Worm (Caenorhabditis elegans): Measurements from ENCODE around the gene Y54G2A.57.

Gene Y54G2A.57

ce11 chrIV:2990519-2990918 is 20.8 kb downstream of the Y54G2A.57 start (continued):
- 0 out of 2 replicates have a peak, but pooled peaks have one; percentile 31 for TF ChIP-seq K11D2.4 (GFP tag; IDR thresholded peaks at IDR 0.05)
- no peak for TF ChIP-seq ceh-79 (tag; optimal IDR thresholded peaks at IDR 0.05)
- TF ChIP-seq F10E7.11 (tag; optimal IDR thresholded peaks at IDR 0.05), result no peak
- TF ChIP-seq snpc-1.3 (tag; optimal IDR thresholded peaks at IDR 0.05; ENCODE audit: insufficient read depth), result no peak
- TF ChIP-seq F49E8.2 (tag; optimal IDR thresholded peaks at IDR 0.05; ENCODE audit: insufficient read depth), result no peak
- TF ChIP-seq cebp-1 (GFP tag; IDR thresholded peaks at IDR 0.05), result no peak
- peak; percentile 45 for TF ChIP-seq cebp-1 (tag; optimal IDR thresholded peaks at IDR 0.05)
- TF ChIP-seq lin-26 (GFP tag; IDR thresholded peaks at IDR 0.05), result 0 out of 2 replicates have a peak, but pooled peaks have one; percentile 43
- peak; percentile 33 for TF ChIP-seq ceh-27 (GFP tag; optimal IDR thresholded peaks at IDR 0.05)
- no peak for TF ChIP-seq nhr-120 (GFP tag; IDR thresholded peaks at IDR 0.05)
- TF ChIP-seq pbrm-1 (GFP tag; IDR thresholded peaks at IDR 0.05), result peak; percentile 38; the same call in 1 of the 2 replicates
- peak; percentile 20 for TF ChIP-seq ztf-26 (tag; optimal IDR thresholded peaks at IDR 0.05)
- no peak for TF ChIP-seq D2030.7 (GFP tag; IDR thresholded peaks at IDR 0.05)
- TF ChIP-seq mcd-1 (GFP tag; IDR thresholded peaks at IDR 0.05), result peak; percentile 44; the same call in 1 of the 2 replicates
- 0 out of 2 replicates have a peak, but pooled peaks have one; percentile 26 for TF ChIP-seq hsf-1 (GFP tag; IDR thresholded peaks at IDR 0.05)
- no peak for TF ChIP-seq C17E4.6 (GFP tag; IDR thresholded peaks at IDR 0.05)
- TF ChIP-seq ccch-3 (GFP tag; optimal IDR thresholded peaks at IDR 0.05), result no peak
- TF ChIP-seq chd-7 (tag; optimal IDR thresholded peaks at IDR 0.05), result no peak
- TF ChIP-seq lin-35 (GFP tag; optimal IDR thresholded peaks at IDR 0.05), result no peak
- TF ChIP-seq Y95B8A.8 (GFP tag; IDR thresholded peaks at IDR 0.05), result 0 out of 2 replicates have a peak, but pooled peaks have one; percentile 38
- no peak for TF ChIP-seq lin-40 (tag; optimal IDR thresholded peaks at IDR 0.05)
- no peak for TF ChIP-seq B0336.3 (GFP tag; IDR thresholded peaks at IDR 0.05)
- peak; percentile 11 for TF ChIP-seq die-1 (tag; optimal IDR thresholded peaks at IDR 0.05)
- no peak for TF ChIP-seq F39B2.1 (GFP tag; IDR thresholded peaks at IDR 0.05)
- no peak for TF ChIP-seq athp-1 (tag; optimal IDR thresholded peaks at IDR 0.05)
- no peak for TF ChIP-seq lsy-27 (tag; optimal IDR thresholded peaks at IDR 0.05; ENCODE audit: borderline replicate concordance, insufficient read depth)
- TF ChIP-seq nfya-1 (tag; optimal IDR thresholded peaks at IDR 0.05; ENCODE audit: borderline replicate concordance, insufficient read depth), result no peak
- no peak for TF ChIP-seq efl-1 (GFP tag; optimal IDR thresholded peaks at IDR 0.05)
- no peak for TF ChIP-seq F57A8.1 (GFP tag; optimal IDR thresholded peaks at IDR 0.05)
- peak; percentile 70 for TF ChIP-seq K12H6.12 (tag; optimal IDR thresholded peaks at IDR 0.05)
- no peak for TF ChIP-seq ztf-3 (GFP tag; optimal IDR thresholded peaks at IDR 0.05)
- TF ChIP-seq bed-2 (GFP tag; IDR thresholded peaks at IDR 0.05), result no peak
- peak; percentile 96 for TF ChIP-seq zfh-2 (GFP tag; conservative IDR thresholded peaks at IDR 0.05)
- TF ChIP-seq B0261.1 (tag; optimal IDR thresholded peaks at IDR 0.05), result no peak
- TF ChIP-seq F37B4.10 (GFP tag; IDR thresholded peaks at IDR 0.05), result no peak
- TF ChIP-seq tlf-1 (GFP tag; optimal IDR thresholded peaks at IDR 0.05), result no peak
- peak; percentile 41 for TF ChIP-seq repo-1 (tag; optimal IDR thresholded peaks at IDR 0.05)
- TF ChIP-seq hlh-26 (GFP tag; conservative IDR thresholded peaks at IDR 0.05), result no peak
- TF ChIP-seq lsl-1 (GFP tag; optimal IDR thresholded peaks at IDR 0.05), result no peak
- peak; percentile 57 for TF ChIP-seq madf-10 (tag; optimal IDR thresholded peaks at IDR 0.05)

Data from whole organism, young adult.